Worm (Caenorhabditis elegans): ENCODE data around the gene K01A2.4.

- no peak for TF ChIP-seq pha-4 (tag; optimal IDR thresholded peaks at IDR 0.05)
- TF ChIP-seq unc-62 (GFP tag; optimal IDR thresholded peaks at IDR 0.05) = no peak
- no peak for TF ChIP-seq zip-8 (tag; optimal IDR thresholded peaks at IDR 0.05)
Observed at ce11 chrII:296911-297440, 10.3 kb upstream of the K01A2.4 start, which contains the start of the genes clec-117 and B0432.1.
